Fruit fly (Drosophila melanogaster) whole organism, embryonic: ENCODE results near the gene Sec10.

Experiments used
- Atf3 ChIP-seq: fragments of 200-800 bp; sonication (Bioruptor generic); optimal IDR thresholded peaks from 3 replicates; lab custom pipeline; 2016; ENCODE audit warnings: missing biosample characterization, missing genetic modification characterization
- CG11093 ChIP-seq: fragments of 200-800 bp; sonication (Bioruptor generic); IDR thresholded peaks from 3 replicates; pipeline ENCODE4 v1.3.6; 2022; ENCODE audit warnings: missing biosample characterization, missing genetic modification characterization
- CG11504 ChIP-seq: fragments of 200-800 bp; sonication (Bioruptor generic); optimal IDR thresholded peaks from 3 replicates; lab custom pipeline; 2019; ENCODE audit warnings: missing biosample characterization, mild to moderate bottlenecking, missing genetic modification characterization, moderate library complexity
- CG14441 ChIP-seq: fragments of 200-800 bp; sonication (Bioruptor generic); IDR thresholded peaks from 2 replicates; pipeline ENCODE4 v1.3.6; 2022; ENCODE audit warnings: missing biosample characterization, missing genetic modification characterization
- CG15479 ChIP-seq: fragments of 200-800 bp; sonication (Bioruptor generic); optimal IDR thresholded peaks from 3 replicates; lab custom pipeline; 2019; ENCODE audit warnings: missing biosample characterization, mild to moderate bottlenecking, missing genetic modification characterization, moderate library complexity
- CG15601 ChIP-seq: fragments of 200-800 bp; sonication (Bioruptor generic); optimal IDR thresholded peaks from 3 replicates; lab custom pipeline; 2019; ENCODE audit warnings: missing biosample characterization, mild to moderate bottlenecking, missing genetic modification characterization, moderate library complexity
- CG1602 ChIP-seq: fragments of 200-800 bp; sonication (Bioruptor generic); optimal IDR thresholded peaks from 3 replicates; lab custom pipeline; 2016; ENCODE audit warnings: missing biosample characterization, missing genetic modification characterization
- CG1603 ChIP-seq: fragments of 200-800 bp; sonication (Bioruptor generic); optimal IDR thresholded peaks from 2 replicates; lab custom pipeline; 2019; ENCODE audit warnings: missing biosample characterization, mild to moderate bottlenecking, missing genetic modification characterization, moderate library complexity
- CG17328 ChIP-seq: fragments of 200-800 bp; sonication (Bioruptor generic); IDR thresholded peaks from 2 replicates; pipeline ENCODE4 v1.3.6; 2022; ENCODE audit warnings: missing biosample characterization, missing genetic modification characterization
- CG17359 ChIP-seq: fragments of 200-800 bp; sonication (Bioruptor generic); optimal IDR thresholded peaks from 3 replicates; lab custom pipeline; 2018; ENCODE audit warnings: missing biosample characterization, mild to moderate bottlenecking, missing genetic modification characterization, moderate library complexity
- CG17361 ChIP-seq: fragments of 200-800 bp; sonication (Bioruptor generic); IDR thresholded peaks from 3 replicates; pipeline ENCODE4 v1.3.6; 2022; ENCODE audit warnings: missing biosample characterization, missing genetic modification characterization
- CG17385 ChIP-seq: fragments of 200-800 bp; sonication (Bioruptor generic); optimal IDR thresholded peaks from 3 replicates; lab custom pipeline; 2018; ENCODE audit warnings: missing biosample characterization, mild to moderate bottlenecking, missing genetic modification characterization
- CG1832 ChIP-seq: fragments of 200-800 bp; sonication (Bioruptor generic); optimal IDR thresholded peaks from 2 replicates; lab custom pipeline; 2017; ENCODE audit warnings: missing biosample characterization, mild to moderate bottlenecking, missing genetic modification characterization, inconsistent platforms
- CG18764 ChIP-seq: fragments of 200-800 bp; sonication (Bioruptor generic); optimal IDR thresholded peaks from 3 replicates; lab custom pipeline; 2016; ENCODE audit warnings: missing biosample characterization, missing genetic modification characterization
- CG2116 ChIP-seq: fragments of 200-800 bp; sonication (Bioruptor generic); optimal IDR thresholded peaks from 3 replicates; lab custom pipeline; 2018; ENCODE audit warnings: missing biosample characterization, mild to moderate bottlenecking, missing genetic modification characterization
- CG30403 ChIP-seq: fragments of 200-800 bp; sonication (Bioruptor generic); optimal IDR thresholded peaks from 3 replicates; lab custom pipeline; 2016; ENCODE audit warnings: missing biosample characterization, missing genetic modification characterization
- CG32772 ChIP-seq: fragments of 200-800 bp; sonication (Bioruptor generic); IDR thresholded peaks from 2 replicates; pipeline ENCODE4 v1.3.6; 2022; ENCODE audit warnings: missing biosample characterization, missing genetic modification characterization
- CG34224 ChIP-seq: fragments of 200-800 bp; sonication (Bioruptor generic); IDR thresholded peaks from 3 replicates; pipeline ENCODE4 v1.3.6; 2022; ENCODE audit warnings: missing biosample characterization, missing genetic modification characterization; ENCODE audit not compliant: partially characterized antibody
- CG34376 ChIP-seq: fragments of 200-800 bp; sonication (Bioruptor generic); optimal IDR thresholded peaks from 2 replicates; lab custom pipeline; 2018; ENCODE audit warnings: missing biosample characterization, mild to moderate bottlenecking, missing genetic modification characterization
- CG3995 ChIP-seq: fragments of 200-800 bp; sonication (Bioruptor generic); optimal IDR thresholded peaks from 3 replicates; lab custom pipeline; 2016; ENCODE audit warnings: missing biosample characterization, missing genetic modification characterization
- CG4360 ChIP-seq: fragments of 200-800 bp; sonication (Bioruptor generic); IDR thresholded peaks from 2 replicates; pipeline ENCODE4 v1.3.6; 2022; ENCODE audit warnings: missing biosample characterization, missing genetic modification characterization
- CG4617 ChIP-seq: fragments of 200-800 bp; sonication (Bioruptor generic); optimal IDR thresholded peaks from 3 replicates; lab custom pipeline; 2016; ENCODE audit warnings: missing biosample characterization, missing genetic modification characterization, borderline replicate concordance
- CG6254 ChIP-seq: fragments of 200-800 bp; sonication (Bioruptor generic); optimal IDR thresholded peaks from 3 replicates; lab custom pipeline; 2017; ENCODE audit warnings: mild to moderate bottlenecking, missing biosample characterization, missing genetic modification reagents, missing genetic modification characterization
- CG7745 ChIP-seq: fragments of 200-800 bp; sonication (Bioruptor generic); optimal IDR thresholded peaks from 2 replicates; lab custom pipeline; 2018; ENCODE audit warnings: missing biosample characterization, mild to moderate bottlenecking, missing genetic modification characterization, moderate library complexity
- CG7839 ChIP-seq: fragments of 200-800 bp; sonication (Bioruptor generic); optimal IDR thresholded peaks from 3 replicates; lab custom pipeline; 2018; ENCODE audit warnings: missing biosample characterization, mild to moderate bottlenecking, missing genetic modification characterization, moderate library complexity
- D ChIP-seq, 2 experiments: fragments of 200-800 bp in 1 of 2; fragments of >200 bp in 1 of 2; sonication (Bioruptor generic) in 1 of 2; optimal IDR thresholded peaks; 2 replicates in 1 of 2; 3 replicates in 1 of 2; lab custom pipeline; 2017; ENCODE audit warnings: mild to moderate bottlenecking in 1 of 2, missing biosample characterization in 1 of 2, missing genetic modification characterization in 1 of 2, missing genetic modification reagents in 1 of 2
- Dip2 ChIP-seq: fragments of 200-800 bp; sonication (Bioruptor generic); IDR thresholded peaks from 2 replicates; pipeline ENCODE4 v1.3.6; 2022; ENCODE audit warnings: missing biosample characterization, missing genetic modification characterization
- Dref ChIP-seq: fragments of 200-800 bp; sonication (Bioruptor generic); IDR thresholded peaks from 2 replicates; pipeline ENCODE4 v1.3.6; 2022; ENCODE audit warnings: missing biosample characterization, missing genetic modification characterization
- Drgx ChIP-seq: fragments of 200-800 bp; sonication (Bioruptor generic); IDR thresholded peaks from 2 replicates; pipeline ENCODE4 v1.3.6; 2022; ENCODE audit warnings: missing biosample characterization, missing genetic modification characterization
- E2f2 ChIP-seq: fragments of 200-800 bp; sonication (Bioruptor generic); IDR thresholded peaks from 2 replicates; pipeline ENCODE4 v1.3.6; 2022; ENCODE audit warnings: missing biosample characterization, missing genetic modification characterization
- HmgZ ChIP-seq: fragments of 200-800 bp; sonication (Bioruptor generic); optimal IDR thresholded peaks from 2 replicates; lab custom pipeline; 2018; ENCODE audit warnings: missing biosample characterization, mild to moderate bottlenecking, missing genetic modification characterization
- MTF-1 ChIP-seq: fragments of 200-800 bp; sonication (Bioruptor generic); optimal IDR thresholded peaks from 2 replicates; lab custom pipeline; 2018; ENCODE audit warnings: missing biosample characterization, mild to moderate bottlenecking, missing genetic modification characterization, borderline replicate concordance
- Ssrp ChIP-seq: fragments of 200-800 bp; sonication (Bioruptor generic); optimal IDR thresholded peaks from 2 replicates; lab custom pipeline; 2018; ENCODE audit warnings: missing biosample characterization, mild to moderate bottlenecking, missing genetic modification characterization, moderate library complexity
- amos ChIP-seq: fragments of 200-800 bp; sonication (Bioruptor generic); IDR thresholded peaks from 2 replicates; pipeline ENCODE4 v1.3.6; 2022; ENCODE audit warnings: missing biosample characterization, missing genetic modification characterization; ENCODE audit not compliant: partially characterized antibody
- aop ChIP-seq: fragments of 200-800 bp; sonication (Bioruptor generic); IDR thresholded peaks from 2 replicates; pipeline ENCODE4 v1.3.6; 2022; ENCODE audit warnings: missing biosample characterization, missing genetic modification characterization
- bowl ChIP-seq: fragments of 200-800 bp; sonication (Bioruptor generic); IDR thresholded peaks from 2 replicates; pipeline ENCODE4 v1.3.6; 2022; ENCODE audit warnings: missing biosample characterization, missing genetic modification characterization
- corto ChIP-seq: fragments of 200-800 bp; sonication (Bioruptor generic); optimal IDR thresholded peaks from 2 replicates; lab custom pipeline; 2016; ENCODE audit warnings: missing biosample characterization, mild to moderate bottlenecking, missing genetic modification characterization, moderate library complexity
- croc ChIP-seq: fragments of 200-800 bp; sonication (Bioruptor generic); conservative IDR thresholded peaks from 3 replicates; pipeline ENCODE4 v1.3.6; 2022; ENCODE audit warnings: missing biosample characterization, missing genetic modification characterization
- crol ChIP-seq: fragments of 200-800 bp; sonication (Bioruptor generic); IDR thresholded peaks from 2 replicates; pipeline ENCODE4 v1.3.6; 2022; ENCODE audit warnings: missing biosample characterization, missing genetic modification characterization
- da ChIP-seq: fragments of 200-800 bp; sonication (Bioruptor generic); optimal IDR thresholded peaks from 2 replicates; lab custom pipeline; 2016; ENCODE audit warnings: missing biosample characterization, missing genetic modification characterization
- grau ChIP-seq: fragments of 200-800 bp; optimal IDR thresholded peaks from 3 replicates; lab custom pipeline; 2019; ENCODE audit warnings: missing biosample characterization, mild to moderate bottlenecking, missing genetic modification characterization, moderate library complexity
- h ChIP-seq: fragments of >200 bp; optimal IDR thresholded peaks from 2 replicates; lab custom pipeline; 2017
- kni ChIP-seq: fragments of 200-800 bp; sonication (Bioruptor generic); optimal IDR thresholded peaks from 3 replicates; lab custom pipeline; 2017; ENCODE audit warnings: mild to moderate bottlenecking, missing biosample characterization, missing genetic modification reagents, missing genetic modification characterization
- lola ChIP-seq, 3 experiments: fragments of >200 bp in 2 of 3; fragments of 200-800 bp in 1 of 3; sonication (Bioruptor generic) in 1 of 3; optimal IDR thresholded peaks; 2 replicates each; lab custom pipeline; 2017 to 2019; ENCODE audit warnings: missing biosample characterization in 3 of 3, missing genetic modification characterization in 3 of 3, mild to moderate bottlenecking in 1 of 3, moderate library complexity in 1 of 3
- schlank ChIP-seq: fragments of 200-800 bp; sonication (Bioruptor generic); optimal IDR thresholded peaks from 2 replicates; lab custom pipeline; 2018; ENCODE audit warnings: missing biosample characterization, mild to moderate bottlenecking, missing genetic modification characterization
- shn ChIP-seq: fragments of 200-800 bp; sonication (Bioruptor generic); optimal IDR thresholded peaks from 3 replicates; lab custom pipeline; 2016; ENCODE audit warnings: missing biosample characterization, missing genetic modification characterization
- vvl ChIP-seq: fragments of 200-800 bp; sonication (Bioruptor generic); IDR thresholded peaks from 2 replicates; pipeline ENCODE4 v1.3.6; 2022; ENCODE audit warnings: missing biosample characterization, missing genetic modification characterization

Sec10 gene

DNA sequence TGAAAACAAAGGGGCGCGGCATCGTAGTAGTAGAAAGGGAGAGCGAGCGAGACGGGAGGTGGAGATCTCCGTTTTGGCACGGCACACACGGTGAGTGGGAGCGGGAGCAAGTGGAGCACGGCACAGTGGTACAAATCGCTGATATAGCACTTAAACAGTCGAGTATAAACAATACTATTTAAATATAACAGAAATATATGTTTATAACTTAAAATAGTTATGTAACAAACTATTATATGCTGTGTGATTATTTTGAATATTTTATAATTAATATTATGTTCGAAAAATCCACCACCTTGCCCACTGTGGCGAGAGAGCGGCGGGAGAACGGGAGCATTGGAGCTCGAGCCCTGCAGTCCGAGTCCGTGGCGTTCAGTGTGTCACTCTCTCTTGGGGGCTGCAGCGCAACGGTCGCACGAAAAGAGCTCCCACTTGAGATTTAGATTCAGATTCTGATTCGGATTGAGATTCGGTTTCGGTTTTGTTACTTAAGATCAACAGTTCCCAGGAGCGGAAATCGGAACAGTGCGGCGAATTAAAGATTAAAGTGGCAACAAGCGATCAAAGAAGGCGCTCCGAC, 6.5 kb downstream of the Sec10 start, which contains the start of gene Kal1 (continued):
- peak; percentile 68 for TF ChIP-seq CG4360 (GFP tag; lab: Robert Waterston, UW)

DNA sequence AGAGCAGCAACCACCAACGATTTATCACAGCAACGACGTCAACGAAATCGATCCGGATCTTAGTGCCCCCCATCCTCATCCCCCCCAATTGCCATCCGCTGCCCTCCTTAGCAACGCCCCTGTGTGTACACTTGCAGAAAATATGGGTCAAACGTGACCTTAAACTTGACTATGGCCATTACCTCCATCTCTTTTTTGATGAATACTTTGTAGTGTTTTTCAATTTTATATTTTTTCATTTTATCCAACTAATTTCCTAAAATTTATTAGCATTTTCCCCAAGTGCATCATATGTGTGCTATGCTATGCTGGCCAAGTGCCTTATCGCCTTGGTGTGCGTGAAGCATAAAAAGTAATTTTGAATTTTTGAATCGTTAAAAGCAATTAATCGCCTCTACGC, 8.3 kb downstream of the Sec10 start:
- no peak for TF ChIP-seq CG1832 (GFP tag; lab: Kevin White, UChicago)
- no peak for TF ChIP-seq CG34376 (GFP tag; lab: Kevin White, UChicago)
- no peak for TF ChIP-seq kni (GFP tag; lab: Kevin White, UChicago)
- TF ChIP-seq Atf3 (GFP tag; lab: Kevin White, UChicago) = no peak
- peak; percentile 80 for TF ChIP-seq Drgx (GFP tag; lab: Robert Waterston, UW)
- no peak for TF ChIP-seq CG15479 (GFP tag; lab: Kevin White, UChicago)
- TF ChIP-seq CG11093 (GFP tag; lab: Robert Waterston, UW) = no peak
- TF ChIP-seq HmgZ (tag; lab: Kevin White, UChicago) = no peak
- TF ChIP-seq CG11504 (tag; lab: Kevin White, UChicago) = peak; percentile 57
- TF ChIP-seq Dip2 (GFP tag; lab: Robert Waterston, UW) = no peak
- no peak for TF ChIP-seq schlank
- TF ChIP-seq corto (GFP tag; lab: Kevin White, UChicago) = peak; percentile 76
- TF ChIP-seq lola (GFP tag; optimal IDR thresholded peaks at IDR 0.05; lab: Kevin White, UChicago) = peak in 1 of 3 experiments; percentile 3
- peak; percentile 38; the same call in 1 of the 2 replicates for TF ChIP-seq CG14441 (GFP tag; lab: Robert Waterston, UW)
- peak; percentile 15 for TF ChIP-seq grau (tag; lab: Kevin White, UChicago)
- no peak for TF ChIP-seq shn (GFP tag; lab: Kevin White, UChicago)
- TF ChIP-seq bowl = no peak
- peak; percentile 25 for TF ChIP-seq CG1603 (tag; lab: Kevin White, UChicago)
- no peak for TF ChIP-seq CG4617 (GFP tag; lab: Kevin White, UChicago)
- TF ChIP-seq CG2116 (GFP tag; lab: Kevin White, UChicago) = no peak
- TF ChIP-seq CG17385 = peak; percentile 0
- no peak for TF ChIP-seq CG3995
- TF ChIP-seq CG32772 (GFP tag; lab: Robert Waterston, UW) = no peak
- TF ChIP-seq CG7745 (tag; lab: Kevin White, UChicago) = no peak
- TF ChIP-seq MTF-1 = no peak
- TF ChIP-seq h = no peak
- TF ChIP-seq CG7839 (tag; lab: Kevin White, UChicago) = peak; percentile 43
- TF ChIP-seq vvl (GFP tag; lab: Robert Waterston, UW) = peak; percentile 68
- 0 out of 3 replicates have a peak, but pooled peaks have one; percentile 17 for TF ChIP-seq croc
- no peak for TF ChIP-seq da
- TF ChIP-seq D (optimal IDR thresholded peaks at IDR 0.05; lab: Kevin White, UChicago) = no peak
- TF ChIP-seq D (GFP tag; optimal IDR thresholded peaks at IDR 0.05; lab: Kevin White, UChicago) = peak; percentile 10
- no peak for TF ChIP-seq aop (GFP tag; lab: Robert Waterston, UW)
- TF ChIP-seq CG15601 (tag; lab: Kevin White, UChicago) = no peak
- TF ChIP-seq CG1602 = peak; percentile 3
- no peak for TF ChIP-seq E2f2 (GFP tag; lab: Robert Waterston, UW)
- TF ChIP-seq CG6254 = no peak
- TF ChIP-seq Ssrp (tag; lab: Kevin White, UChicago) = peak; percentile 7
- TF ChIP-seq amos (GFP tag; lab: Robert Waterston, UW) = no peak
- peak; percentile 41; the same call in 1 of the 2 replicates for TF ChIP-seq crol (GFP tag; lab: Robert Waterston, UW)
- TF ChIP-seq CG17359 (tag; lab: Kevin White, UChicago) = peak; percentile 49
- no peak for TF ChIP-seq CG34224 (GFP tag; lab: Robert Waterston, UW)
- peak; percentile 11 for TF ChIP-seq CG30403 (GFP tag; lab: Kevin White, UChicago)
- TF ChIP-seq CG17361 = no peak
- TF ChIP-seq CG18764 (GFP tag; lab: Kevin White, UChicago) = no peak
- TF ChIP-seq CG17328 (GFP tag; lab: Robert Waterston, UW) = 0 out of 2 replicates have a peak, but pooled peaks have one; percentile 25
- no peak for TF ChIP-seq Dref
